Worm (Caenorhabditis elegans) whole organism, L3 larva: ENCODE results near the gene snpc-3.1.

Experiments used
- R02D3.7 ChIP-seq: fragments of 150-350 bp; optimal IDR thresholded peaks from 2 replicates; lab custom pipeline; 2014; ENCODE audit warnings: missing biosample characterization, missing genetic modification characterization
- aly-2 ChIP-seq: fragments of 150-350 bp; optimal IDR thresholded peaks from 2 replicates; lab custom pipeline; 2014; ENCODE audit warnings: missing biosample characterization, missing genetic modification characterization
- ceh-28 ChIP-seq: fragments of 150-350 bp; optimal IDR thresholded peaks from 2 replicates; lab custom pipeline; 2014; ENCODE audit warnings: missing biosample characterization, missing genetic modification reagents, missing genetic modification characterization
- daf-12 ChIP-seq: fragments of 150-350 bp; optimal IDR thresholded peaks from 2 replicates; lab custom pipeline; 2014; ENCODE audit warnings: missing biosample characterization, missing genetic modification reagents, missing genetic modification characterization
- egl-27 ChIP-seq: sonication (generic microtip); optimal IDR thresholded peaks from 4 replicates; lab custom pipeline; 2017; ENCODE audit warnings: missing biosample characterization, missing genetic modification reagents, missing genetic modification characterization
- mdl-1 ChIP-seq: fragments of 150-350 bp; optimal IDR thresholded peaks from 2 replicates; lab custom pipeline; 2014; ENCODE audit warnings: missing biosample characterization, missing genetic modification characterization
- nhr-28 ChIP-seq: fragments of 150-350 bp; optimal IDR thresholded peaks from 2 replicates; lab custom pipeline; 2014; ENCODE audit warnings: missing biosample characterization, missing genetic modification characterization
- unc-39 ChIP-seq: sonication (generic microtip); optimal IDR thresholded peaks from 4 replicates; lab custom pipeline; 2017; ENCODE audit warnings: missing biosample characterization, missing genetic modification characterization
- unc-62 ChIP-seq: fragments of 150-350 bp; sonication (generic microtip); optimal IDR thresholded peaks from 4 replicates; lab custom pipeline; 2014; ENCODE audit warnings: missing biosample characterization, missing genetic modification reagents, missing genetic modification characterization
- ztf-4 ChIP-seq: fragments of 150-350 bp; optimal IDR thresholded peaks from 2 replicates; lab custom pipeline; 2014; ENCODE audit warnings: missing biosample characterization, missing genetic modification characterization

DNA sequence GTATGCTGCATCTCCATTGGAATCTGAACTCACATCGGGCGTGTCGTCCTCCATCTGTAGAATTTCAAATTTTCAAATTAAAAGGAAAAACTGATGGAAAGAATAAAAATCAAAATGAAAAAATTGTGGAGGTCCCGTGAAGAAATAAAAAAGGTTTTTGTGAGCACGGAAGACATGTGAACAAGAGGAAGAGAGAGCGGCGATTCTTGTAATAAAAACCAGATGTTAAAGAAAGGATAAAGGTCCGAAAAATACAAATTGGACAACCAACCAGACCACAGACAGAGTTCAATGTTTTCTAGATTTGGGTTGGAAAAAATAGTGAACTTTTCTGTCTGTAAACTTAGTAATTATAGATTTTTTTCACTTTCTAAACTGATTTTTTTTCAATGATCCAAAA, 42.2 kb upstream of the snpc-3.1 start, which contains the start of gene unc-5:
- TF ChIP-seq egl-27 (tag; lab: Kevin White, UChicago): no peak
- no peak for TF ChIP-seq nhr-28
- no peak for TF ChIP-seq R02D3.7 (tag; lab: Kevin White, UChicago)
- no peak for TF ChIP-seq aly-2 (tag; lab: Kevin White, UChicago)
- TF ChIP-seq mdl-1 (tag; lab: Kevin White, UChicago): no peak
- no peak for TF ChIP-seq ceh-28
- TF ChIP-seq daf-12 (tag; lab: Kevin White, UChicago): no peak
- no peak for TF ChIP-seq unc-62
- no peak for TF ChIP-seq ztf-4 (tag; lab: Kevin White, UChicago)
- no peak for TF ChIP-seq unc-39 (tag; lab: Kevin White, UChicago)
